Fruit fly (Drosophila melanogaster) whole organism, embryonic: ENCODE data around the gene aralar1.

Source experiments
- Atf6 ChIP-seq: fragments of 200-800 bp; sonication (Bioruptor generic); IDR thresholded peaks from 2 replicates; pipeline ENCODE4 v1.3.6; 2022; ENCODE audit warnings: missing biosample characterization, missing genetic modification characterization
- Bdp1 ChIP-seq: fragments of 200-800 bp; sonication (Bioruptor generic); optimal IDR thresholded peaks from 3 replicates; lab custom pipeline; 2016; ENCODE audit warnings: missing biosample characterization, missing genetic modification characterization
- Bteb2 ChIP-seq: fragments of 200-800 bp; sonication (Bioruptor generic); optimal IDR thresholded peaks from 2 replicates; lab custom pipeline; 2016; ENCODE audit warnings: missing biosample characterization, missing genetic modification characterization
- CG11085 ChIP-seq: fragments of 200-800 bp; sonication (Bioruptor generic); IDR thresholded peaks from 2 replicates; pipeline ENCODE4 v1.3.6; 2022; ENCODE audit warnings: missing biosample characterization, missing genetic modification characterization
- CG12942 ChIP-seq: fragments of 200-800 bp; sonication (Bioruptor generic); optimal IDR thresholded peaks from 3 replicates; lab custom pipeline; 2016; ENCODE audit warnings: missing biosample characterization, missing genetic modification characterization
- CG13624 ChIP-seq: fragments of 200-800 bp; sonication (Bioruptor generic); optimal IDR thresholded peaks from 2 replicates; lab custom pipeline; 2016; ENCODE audit warnings: missing biosample characterization, missing genetic modification characterization
- CG1602 ChIP-seq: fragments of 200-800 bp; sonication (Bioruptor generic); optimal IDR thresholded peaks from 3 replicates; lab custom pipeline; 2016; ENCODE audit warnings: missing biosample characterization, missing genetic modification characterization
- CG17612 ChIP-seq: fragments of 200-800 bp; sonication (Bioruptor generic); IDR thresholded peaks from 2 replicates; pipeline ENCODE4 v1.3.6; 2022; ENCODE audit warnings: missing biosample characterization, missing genetic modification characterization
- CG2199 ChIP-seq: fragments of 200-800 bp; sonication (Bioruptor generic); IDR thresholded peaks from 3 replicates; pipeline ENCODE4 v1.3.6; 2022; ENCODE audit warnings: missing biosample characterization, missing genetic modification characterization
- CG2678 ChIP-seq: fragments of 200-800 bp; sonication (Bioruptor generic); optimal IDR thresholded peaks from 3 replicates; lab custom pipeline; 2019; ENCODE audit warnings: missing biosample characterization, mild to moderate bottlenecking, missing genetic modification characterization, moderate library complexity
- CG2712 ChIP-seq: fragments of 200-800 bp; optimal IDR thresholded peaks from 3 replicates; lab custom pipeline; 2019; ENCODE audit warnings: missing biosample characterization, mild to moderate bottlenecking, missing genetic modification characterization, moderate library complexity
- CG30020 ChIP-seq: fragments of 200-800 bp; optimal IDR thresholded peaks from 2 replicates; lab custom pipeline; 2019; ENCODE audit warnings: missing biosample characterization, mild to moderate bottlenecking, missing genetic modification characterization, moderate library complexity
- CG30403 ChIP-seq: fragments of 200-800 bp; sonication (Bioruptor generic); optimal IDR thresholded peaks from 3 replicates; lab custom pipeline; 2016; ENCODE audit warnings: missing biosample characterization, missing genetic modification characterization
- CG34224 ChIP-seq: fragments of 200-800 bp; sonication (Bioruptor generic); IDR thresholded peaks from 3 replicates; pipeline ENCODE4 v1.3.6; 2022; ENCODE audit warnings: missing biosample characterization, missing genetic modification characterization; ENCODE audit not compliant: partially characterized antibody
- CG7372 ChIP-seq: fragments of 200-800 bp; sonication (Bioruptor generic); IDR thresholded peaks from 2 replicates; pipeline ENCODE4 v1.3.6; 2022; ENCODE audit warnings: missing biosample characterization, missing genetic modification characterization
- CG8089 ChIP-seq: fragments of 200-800 bp; sonication (Bioruptor generic); optimal IDR thresholded peaks from 3 replicates; lab custom pipeline; 2016; ENCODE audit warnings: missing biosample characterization, missing genetic modification characterization
- CG8924 ChIP-seq: fragments of 200-800 bp; optimal IDR thresholded peaks from 3 replicates; lab custom pipeline; 2019; ENCODE audit warnings: missing biosample characterization, mild to moderate bottlenecking, missing genetic modification characterization, moderate library complexity
- CG9727 ChIP-seq: fragments of 200-800 bp; sonication (Bioruptor generic); optimal IDR thresholded peaks from 3 replicates; lab custom pipeline; 2017; ENCODE audit warnings: missing biosample characterization, mild to moderate bottlenecking, missing genetic modification characterization
- CrebB ChIP-seq: fragments of 200-800 bp; sonication (Bioruptor generic); optimal IDR thresholded peaks from 3 replicates; lab custom pipeline; 2018; ENCODE audit warnings: missing biosample characterization, mild to moderate bottlenecking, missing genetic modification characterization
- Dip2 ChIP-seq: fragments of 200-800 bp; sonication (Bioruptor generic); IDR thresholded peaks from 2 replicates; pipeline ENCODE4 v1.3.6; 2022; ENCODE audit warnings: missing biosample characterization, missing genetic modification characterization
- Doc2 ChIP-seq: fragments of 200-800 bp; sonication (Bioruptor generic); IDR thresholded peaks from 2 replicates; pipeline ENCODE4 v1.3.6; 2022; ENCODE audit warnings: missing biosample characterization, missing genetic modification characterization
- HmgD ChIP-seq: fragments of 200-800 bp; sonication (Bioruptor generic); optimal IDR thresholded peaks from 3 replicates; lab custom pipeline; 2016; ENCODE audit warnings: missing biosample characterization, missing genetic modification characterization
- Hmx ChIP-seq: fragments of 200-800 bp; sonication (Bioruptor generic); optimal IDR thresholded peaks from 2 replicates; lab custom pipeline; 2016; ENCODE audit warnings: missing biosample characterization, missing genetic modification characterization
- MBD-R2 ChIP-seq: fragments of 200-800 bp; sonication (Bioruptor generic); IDR thresholded peaks from 2 replicates; pipeline ENCODE4 v1.3.6; 2022; ENCODE audit warnings: missing biosample characterization, missing genetic modification characterization
- MESR4 ChIP-seq: fragments of 200-800 bp; sonication (Bioruptor generic); optimal IDR thresholded peaks from 2 replicates; lab custom pipeline; 2018; ENCODE audit warnings: missing biosample characterization, mild to moderate bottlenecking, missing genetic modification characterization, moderate library complexity
- Mad ChIP-seq: fragments of 200-800 bp; sonication (Bioruptor generic); optimal IDR thresholded peaks from 2 replicates; lab custom pipeline; 2016; ENCODE audit warnings: missing biosample characterization, missing genetic modification characterization
- Mrtf ChIP-seq: fragments of 200-800 bp; sonication (Bioruptor generic); IDR thresholded peaks from 3 replicates; pipeline ENCODE4 v1.3.6; 2022; ENCODE audit warnings: missing biosample characterization, missing genetic modification characterization
- NFAT ChIP-seq: fragments of 200-800 bp; sonication (Bioruptor generic); IDR thresholded peaks from 2 replicates; pipeline ENCODE4 v1.3.6; 2022; ENCODE audit warnings: missing biosample characterization, missing genetic modification characterization
- NK7.1 ChIP-seq: fragments of 200-800 bp; sonication (Bioruptor generic); optimal IDR thresholded peaks from 3 replicates; lab custom pipeline; 2016; ENCODE audit warnings: missing biosample characterization, missing genetic modification characterization
- Rfx ChIP-seq: fragments of 200-800 bp; sonication (Bioruptor generic); IDR thresholded peaks from 2 replicates; pipeline ENCODE4 v1.3.6; 2022; ENCODE audit warnings: missing biosample characterization, missing genetic modification characterization
- Side ChIP-seq: fragments of 200-800 bp; sonication (Bioruptor generic); optimal IDR thresholded peaks from 2 replicates; lab custom pipeline; 2016; ENCODE audit warnings: missing biosample characterization, missing genetic modification characterization
- Sox102F ChIP-seq: fragments of 200-800 bp; sonication (Bioruptor generic); optimal IDR thresholded peaks from 2 replicates; lab custom pipeline; 2018; ENCODE audit warnings: missing biosample characterization, mild to moderate bottlenecking, missing genetic modification characterization, moderate library complexity
- TFAM ChIP-seq: fragments of 200-800 bp; sonication (Bioruptor generic); optimal IDR thresholded peaks from 2 replicates; lab custom pipeline; 2017; ENCODE audit warnings: missing biosample characterization, missing genetic modification characterization, inconsistent platforms
- Tbp ChIP-seq: fragments of >200 bp; optimal IDR thresholded peaks from 2 replicates; lab custom pipeline; 2018; ENCODE audit warnings: missing biosample characterization, missing genetic modification characterization
- YL-1 ChIP-seq: fragments of 200-800 bp; sonication (Bioruptor generic); optimal IDR thresholded peaks from 3 replicates; lab custom pipeline; 2017; ENCODE audit warnings: missing biosample characterization, mild to moderate bottlenecking, missing genetic modification characterization
- ase ChIP-seq: fragments of 200-800 bp; sonication (Bioruptor generic); IDR thresholded peaks from 3 replicates; pipeline ENCODE4 v1.3.6; 2022; ENCODE audit warnings: missing biosample characterization, missing genetic modification characterization
- ci ChIP-seq: fragments of 200-800 bp; sonication (Bioruptor generic); IDR thresholded peaks from 3 replicates; pipeline ENCODE4 v1.3.6; 2022; ENCODE audit warnings: missing biosample characterization, missing genetic modification characterization
- crp ChIP-seq, 2 experiments: fragments of 200-800 bp; sonication (Bioruptor generic); optimal IDR thresholded peaks; 2 replicates in 1 of 2; 3 replicates in 1 of 2; lab custom pipeline; 2017; ENCODE audit warnings: missing biosample characterization in 2 of 2, missing genetic modification characterization in 2 of 2, mild to moderate bottlenecking in 1 of 2, moderate library complexity in 1 of 2
- da ChIP-seq: fragments of 200-800 bp; sonication (Bioruptor generic); optimal IDR thresholded peaks from 2 replicates; lab custom pipeline; 2016; ENCODE audit warnings: missing biosample characterization, missing genetic modification characterization
- fd3F ChIP-seq: fragments of 200-800 bp; sonication (Bioruptor generic); optimal IDR thresholded peaks from 2 replicates; lab custom pipeline; 2018; ENCODE audit warnings: missing biosample characterization, mild to moderate bottlenecking, missing genetic modification characterization, moderate library complexity
- fd64A ChIP-seq: fragments of 200-800 bp; sonication (Bioruptor generic); optimal IDR thresholded peaks from 3 replicates; lab custom pipeline; 2018; ENCODE audit warnings: missing biosample characterization, mild to moderate bottlenecking, missing genetic modification characterization
- ham ChIP-seq: fragments of 200-800 bp; sonication (Bioruptor generic); IDR thresholded peaks from 2 replicates; pipeline ENCODE4 v1.3.6; 2022; ENCODE audit warnings: missing biosample characterization, missing genetic modification characterization
- jumu ChIP-seq: fragments of 200-800 bp; sonication (Bioruptor generic); optimal IDR thresholded peaks from 3 replicates; lab custom pipeline; 2016; ENCODE audit warnings: missing biosample characterization, missing genetic modification characterization
- kah ChIP-seq: fragments of 200-800 bp; sonication (Bioruptor generic); optimal IDR thresholded peaks from 2 replicates; lab custom pipeline; 2018; ENCODE audit warnings: missing biosample characterization, mild to moderate bottlenecking, missing genetic modification characterization
- ro ChIP-seq: fragments of 200-800 bp; sonication (Bioruptor generic); IDR thresholded peaks from 2 replicates; pipeline ENCODE4 v1.3.6; 2022; ENCODE audit warnings: missing biosample characterization, missing genetic modification characterization
- sd ChIP-seq: fragments of 200-800 bp; sonication (Bioruptor generic); optimal IDR thresholded peaks from 3 replicates; lab custom pipeline; 2018; ENCODE audit warnings: missing biosample characterization, mild to moderate bottlenecking, missing genetic modification characterization, moderate library complexity
- sr ChIP-seq: fragments of 200-800 bp; sonication (Bioruptor generic); IDR thresholded peaks from 3 replicates; pipeline ENCODE4 v1.3.6; 2022; ENCODE audit warnings: missing biosample characterization, missing genetic modification characterization
- stc ChIP-seq: fragments of 200-800 bp; sonication (Bioruptor generic); IDR thresholded peaks from 2 replicates; pipeline ENCODE4 v1.3.6; 2022; ENCODE audit warnings: missing biosample characterization, missing genetic modification characterization
- tll ChIP-seq, 2 experiments: fragments of 200-800 bp in 1 of 2; fragments of >200 bp in 1 of 2; sonication (Bioruptor generic) in 1 of 2; optimal IDR thresholded peaks; 2 replicates each; lab custom pipeline; 2017 to 2019; ENCODE audit warnings: missing biosample characterization in 2 of 2, missing genetic modification characterization in 2 of 2, mild to moderate bottlenecking in 1 of 2, moderate library complexity in 1 of 2
- tna ChIP-seq: fragments of 200-800 bp; sonication (Bioruptor generic); IDR thresholded peaks from 2 replicates; pipeline ENCODE4 v1.3.6; 2022; ENCODE audit warnings: missing biosample characterization, missing genetic modification characterization; ENCODE audit not compliant: partially characterized antibody
- vnd ChIP-seq: fragments of 200-800 bp; sonication (Bioruptor generic); IDR thresholded peaks from 3 replicates; pipeline ENCODE4 v1.3.6; 2022; ENCODE audit warnings: missing biosample characterization, missing genetic modification characterization; ENCODE audit not compliant: partially characterized antibody
- yki ChIP-seq: fragments of >200 bp; optimal IDR thresholded peaks from 3 replicates; lab custom pipeline; 2018
- z ChIP-seq: fragments of 200-800 bp; sonication (Bioruptor generic); IDR thresholded peaks from 3 replicates; pipeline ENCODE4 v1.3.6; 2022; ENCODE audit warnings: missing biosample characterization, missing genetic modification characterization

The aralar1 gene

DNA sequence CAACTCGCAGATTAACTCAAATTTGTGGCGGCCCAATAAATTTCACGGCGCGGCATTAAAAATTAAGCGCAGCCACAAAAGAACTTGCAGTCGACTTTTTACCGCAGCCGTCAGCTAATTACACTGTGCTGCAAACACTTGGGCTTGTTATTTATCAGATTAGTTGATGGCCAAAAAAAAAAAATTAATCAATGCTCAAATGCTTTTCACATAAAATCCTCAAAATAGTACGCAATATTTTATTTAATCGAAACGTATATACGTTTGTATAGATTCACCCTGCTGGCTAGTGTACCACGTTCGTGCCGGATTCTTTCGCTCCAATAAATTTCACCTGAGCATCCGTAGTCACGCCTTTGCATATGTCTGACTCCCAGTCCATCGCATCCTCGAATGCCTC, 41.9 kb downstream of the aralar1 start (continued):
- no peak for TF ChIP-seq z (GFP tag; lab: Robert Waterston, UW)
- TF ChIP-seq stc (GFP tag; lab: Robert Waterston, UW), result peak; percentile 47; the same call in 1 of the 2 replicates
- TF ChIP-seq Tbp (GFP tag; lab: Kevin White, UChicago), result no peak
- TF ChIP-seq CG17612, result peak; percentile 39; the same call in 1 of the 2 replicates
- no peak for TF ChIP-seq Dip2 (GFP tag; lab: Robert Waterston, UW)
- peak; percentile 41; the same call in 1 of the 3 replicates for TF ChIP-seq ase
- no peak for TF ChIP-seq Bteb2
- TF ChIP-seq CG30403 (GFP tag; lab: Kevin White, UChicago), result peak; percentile 54
- TF ChIP-seq CG8089 (GFP tag; lab: Kevin White, UChicago), result peak; percentile 25
- TF ChIP-seq MBD-R2 (GFP tag; lab: Robert Waterston, UW), result peak; percentile 28; the same call in 1 of the 2 replicates
- TF ChIP-seq ci, result peak; percentile 88
- no peak for TF ChIP-seq crp (GFP tag; optimal IDR thresholded peaks at IDR 0.05; lab: Kevin White, UChicago)
- no peak for TF ChIP-seq NK7.1 (GFP tag; lab: Kevin White, UChicago)
- TF ChIP-seq HmgD (GFP tag; lab: Kevin White, UChicago), result no peak
- no peak for TF ChIP-seq jumu (GFP tag; lab: Kevin White, UChicago)
- no peak for TF ChIP-seq CG13624 (GFP tag; lab: Kevin White, UChicago)
- TF ChIP-seq Doc2 (GFP tag; lab: Robert Waterston, UW), result no peak
- TF ChIP-seq fd3F (GFP tag; lab: Kevin White, UChicago), result no peak
- TF ChIP-seq vnd (GFP tag; lab: Robert Waterston, UW), result no peak
- TF ChIP-seq tna (GFP tag; lab: Robert Waterston, UW), result no peak
- no peak for TF ChIP-seq CG2199 (GFP tag; lab: Robert Waterston, UW)
- no peak for TF ChIP-seq yki
- no peak for TF ChIP-seq Mad (GFP tag; lab: Kevin White, UChicago)
- no peak for TF ChIP-seq sr (GFP tag; lab: Robert Waterston, UW)
- no peak for TF ChIP-seq CG1602
- TF ChIP-seq Mrtf (GFP tag; lab: Robert Waterston, UW), result no peak
- TF ChIP-seq CG9727, result peak; percentile 48
- no peak for TF ChIP-seq Side (GFP tag; lab: Kevin White, UChicago)
- TF ChIP-seq ro (GFP tag; lab: Robert Waterston, UW), result no peak
- no peak for TF ChIP-seq CG11085 (GFP tag; lab: Robert Waterston, UW)
- TF ChIP-seq TFAM (GFP tag; lab: Kevin White, UChicago), result no peak
- TF ChIP-seq MESR4, result no peak
- TF ChIP-seq fd64A (GFP tag; lab: Kevin White, UChicago), result peak; percentile 31
- peak; percentile 28 for TF ChIP-seq CG12942 (GFP tag; lab: Kevin White, UChicago)
- no peak for TF ChIP-seq CG34224
- TF ChIP-seq YL-1 (GFP tag; lab: Kevin White, UChicago), result no peak
- no peak for TF ChIP-seq ham (GFP tag; lab: Robert Waterston, UW)
- TF ChIP-seq CG2712 (tag; lab: Kevin White, UChicago), result peak; percentile 64
- TF ChIP-seq Sox102F (GFP tag; lab: Kevin White, UChicago), result peak; percentile 73
- no peak for TF ChIP-seq CrebB (tag; lab: Kevin White, UChicago)
- TF ChIP-seq Rfx, result peak; percentile 49
- no peak for TF ChIP-seq tll (GFP tag; optimal IDR thresholded peaks at IDR 0.05; lab: Kevin White, UChicago)
- peak; percentile 1 for TF ChIP-seq kah
- TF ChIP-seq sd (tag; lab: Kevin White, UChicago), result no peak
- TF ChIP-seq Hmx (GFP tag; lab: Kevin White, UChicago), result no peak
- TF ChIP-seq CG7372 (GFP tag; lab: Robert Waterston, UW), result peak; percentile 40; the same call in 1 of the 2 replicates
- TF ChIP-seq CG8924 (tag; lab: Kevin White, UChicago), result no peak
- TF ChIP-seq Atf6 (GFP tag; lab: Robert Waterston, UW), result peak; percentile 19; the same call in 1 of the 2 replicates
- 0 out of 2 replicates have a peak, but pooled peaks have one; percentile 29 for TF ChIP-seq NFAT (GFP tag; lab: Robert Waterston, UW)
- no peak for TF ChIP-seq Bdp1 (GFP tag; lab: Kevin White, UChicago)
- no peak for TF ChIP-seq da (GFP tag; lab: Kevin White, UChicago)
- TF ChIP-seq CG30020 (tag; lab: Kevin White, UChicago), result no peak
- TF ChIP-seq CG2678 (tag; lab: Kevin White, UChicago), result peak; percentile 62
